Worm (Caenorhabditis elegans) whole organism, midembryonic: ENCODE measurements around the gene C34H4.1.

ENCODE experiments used
- cog-1 ChIP-seq: sonication (generic microtip); optimal IDR thresholded peaks from 2 replicates; lab custom pipeline; 2016; ENCODE audit warnings: missing genetic modification characterization, missing compliant biosample characterization
- flt-1 ChIP-seq: fragments of 200-800 bp; sonication (Bioruptor generic); IDR thresholded peaks from 2 replicates; pipeline ENCODE4 v1.3.6; 2022; ENCODE audit warnings: missing genetic modification characterization, missing compliant biosample characterization
- klf-2 ChIP-seq: fragments of 200-800 bp; sonication (Bioruptor generic); conservative IDR thresholded peaks from 2 replicates; pipeline ENCODE4 v1.3.6; 2022; ENCODE audit warnings: missing genetic modification reagents, missing genetic modification characterization, missing compliant biosample characterization
- med-1 ChIP-seq: sonication (generic microtip); optimal IDR thresholded peaks from 2 replicates; lab custom pipeline; 2017; ENCODE audit warnings: missing genetic modification characterization, mild to moderate bottlenecking, missing compliant biosample characterization, antibody characterized with exemption, missing genetic modification reagents; ENCODE audit not compliant: insufficient read depth
- ref-1 ChIP-seq: fragments of 200-800 bp; sonication (Bioruptor generic); conservative IDR thresholded peaks from 2 replicates; pipeline ENCODE4 v1.3.6; 2022; ENCODE audit warnings: missing genetic modification reagents, missing genetic modification characterization, missing compliant biosample characterization
- tab-1 ChIP-seq: fragments of 200-800 bp; sonication (Bioruptor generic); IDR thresholded peaks from 2 replicates; pipeline ENCODE4 v1.3.6; 2022; ENCODE audit warnings: missing genetic modification characterization, missing compliant biosample characterization
- ztf-23 ChIP-seq: fragments of 200-800 bp; sonication (Bioruptor generic); IDR thresholded peaks from 2 replicates; pipeline ENCODE4 v1.3.6; 2022; ENCODE audit warnings: missing genetic modification reagents, missing genetic modification characterization, missing compliant biosample characterization
- ztf-29 ChIP-seq: fragments of 200-800 bp; sonication (Bioruptor generic); IDR thresholded peaks from 2 replicates; pipeline ENCODE4 v1.3.6; 2022; ENCODE audit warnings: missing genetic modification reagents, missing genetic modification characterization, missing compliant biosample characterization

DNA sequence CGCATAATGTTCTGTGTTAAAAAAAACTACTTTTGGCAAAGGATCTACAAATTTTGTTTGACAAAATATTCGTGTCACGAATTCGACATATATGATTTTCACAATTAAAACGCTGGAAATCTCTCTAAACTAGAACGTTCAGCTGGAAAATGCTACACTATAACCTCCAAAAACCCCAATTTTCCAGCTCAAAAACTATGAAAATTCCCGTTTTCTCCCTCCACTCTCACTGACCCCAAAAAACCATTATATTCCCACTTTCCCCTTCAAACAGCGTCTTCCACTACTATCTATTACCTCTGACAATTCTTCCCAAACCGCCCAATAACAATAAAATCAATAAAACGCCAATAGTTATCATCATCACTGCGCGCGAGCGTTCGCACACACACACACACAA, 21.4 kb downstream of the C34H4.1 start, which contains the start of gene Y41D4B.14:
- TF ChIP-seq ztf-23 (GFP tag; lab: Robert Waterston, UW) (no peak), flt-1 (GFP tag; lab: Robert Waterston, UW) (no peak), ref-1 (no peak), klf-2 (GFP tag; lab: Robert Waterston, UW) (no peak), med-1 (no peak), ztf-29 (GFP tag; lab: Robert Waterston, UW) (no peak), tab-1 (no peak), cog-1 (tag; lab: Kevin White, UChicago) (no peak)
